Worm (Caenorhabditis elegans): ENCODE results near the gene ZC13.1.

The ZC13.1 gene

ce11 chrX:851421-851820 lies 25.6 kb upstream of the ZC13.1 start, which contains the start of gene igcm-1:
igcm-1 (minus strand) TSS chrX:851521.
- TF ChIP-seq lin-14 (GFP tag; optimal IDR thresholded peaks at IDR 0.05), result no peak
- TF ChIP-seq swsn-7 (tag; optimal IDR thresholded peaks at IDR 0.05), result no peak
- TF ChIP-seq isw-1 (GFP tag; IDR thresholded peaks at IDR 0.05), result no peak
- no peak for TF ChIP-seq nhr-19 (GFP tag; conservative IDR thresholded peaks at IDR 0.05)
- TF ChIP-seq nhr-90 (tag; optimal IDR thresholded peaks at IDR 0.05; ENCODE audit: poor library complexity), result no peak
- no peak for TF ChIP-seq nhr-47 (tag; optimal IDR thresholded peaks at IDR 0.05)
- no peak for TF ChIP-seq lin-15B (tag; optimal IDR thresholded peaks at IDR 0.05)
- TF ChIP-seq efl-3 (GFP tag; optimal IDR thresholded peaks at IDR 0.05), result no peak
- TF ChIP-seq F16B12.6 (tag; optimal IDR thresholded peaks at IDR 0.05), result no peak

ce11 chrX:852739-853268 lies 24.2 kb upstream of the ZC13.1 start:
- no peak for TF ChIP-seq egl-13 (tag; optimal IDR thresholded peaks at IDR 0.05)
- TF ChIP-seq sptf-1 (tag; optimal IDR thresholded peaks at IDR 0.05), result no peak
- no peak for TF ChIP-seq nhr-76 (tag; optimal IDR thresholded peaks at IDR 0.05)
- no peak for TF ChIP-seq pag-3 (tag; optimal IDR thresholded peaks at IDR 0.05; ENCODE audit: borderline replicate concordance, insufficient read depth)
- no peak for TF ChIP-seq unc-62 (GFP tag; optimal IDR thresholded peaks at IDR 0.05)
- no peak for TF ChIP-seq ceh-90 (tag; optimal IDR thresholded peaks at IDR 0.05)
- no peak for TF ChIP-seq dpl-1 (GFP tag; optimal IDR thresholded peaks at IDR 0.05)
- no peak for TF ChIP-seq rnt-1 (tag; optimal IDR thresholded peaks at IDR 0.05)
- TF ChIP-seq irx-1 (tag; optimal IDR thresholded peaks at IDR 0.05), result no peak
- no peak for TF ChIP-seq nhr-85 (tag)
- TF ChIP-seq alr-1 (tag; optimal IDR thresholded peaks at IDR 0.05; ENCODE audit: borderline replicate concordance), result no peak
- no peak for TF ChIP-seq nhr-237 (tag; optimal IDR thresholded peaks at IDR 0.05)
- TF ChIP-seq nhr-20 (tag; optimal IDR thresholded peaks at IDR 0.05), result no peak
- TF ChIP-seq blmp-1 (tag; optimal IDR thresholded peaks at IDR 0.05), result no peak
- TF ChIP-seq Y116A8C.19 (tag; optimal IDR thresholded peaks at IDR 0.05; ENCODE audit: borderline replicate concordance), result no peak
- no peak for TF ChIP-seq fos-1 (tag; optimal IDR thresholded peaks at IDR 0.05)
- no peak for TF ChIP-seq ces-1 (GFP tag; optimal IDR thresholded peaks at IDR 0.05)
- no peak for TF ChIP-seq hpl-2 (GFP tag; optimal IDR thresholded peaks at IDR 0.05)
- no peak for TF ChIP-seq pax-3 (tag; optimal IDR thresholded peaks at IDR 0.05)

- TF ChIP-seq ama-1 (optimal IDR thresholded peaks at IDR 0.05) (no peak), fkh-4 (tag; optimal IDR thresholded peaks at IDR 0.05; ENCODE audit: borderline replicate concordance) (no peak), fkh-8 (tag; optimal IDR thresholded peaks at IDR 0.05) (no peak), ztf-11 (tag; optimal IDR thresholded peaks at IDR 0.05) (no peak), nhr-28 (tag; optimal IDR thresholded peaks at IDR 0.05) (no peak), ces-1 (GFP tag; optimal IDR thresholded peaks at IDR 0.05) (no peak), sptf-1 (tag; optimal IDR thresholded peaks at IDR 0.05) (no peak), hlh-4 (tag; optimal IDR thresholded peaks at IDR 0.05) (no peak), nhr-76 (tag; optimal IDR thresholded peaks at IDR 0.05) (no peak), lin-13 (GFP tag; optimal IDR thresholded peaks at IDR 0.05) (no peak), ets-5 (GFP tag; IDR thresholded peaks at IDR 0.05) (no peak), dpl-1 (GFP tag; optimal IDR thresholded peaks at IDR 0.05) (no peak)
Measured at ce11 chrX:853604-854003, 23.4 kb upstream of the ZC13.1 start.

- no peak for TF ChIP-seq snu-23 (GFP tag; optimal IDR thresholded peaks at IDR 0.05)
- TF ChIP-seq elt-2 (tag; optimal IDR thresholded peaks at IDR 0.05), result no peak
- TF ChIP-seq ztf-11 (tag; optimal IDR thresholded peaks at IDR 0.05), result no peak
- TF ChIP-seq rnt-1 (tag; optimal IDR thresholded peaks at IDR 0.05), result no peak
- TF ChIP-seq lin-13 (GFP tag; optimal IDR thresholded peaks at IDR 0.05), result no peak
- no peak for TF ChIP-seq ceh-8 (GFP tag; optimal IDR thresholded peaks at IDR 0.05)
- TF ChIP-seq tlp-1 (tag; optimal IDR thresholded peaks at IDR 0.05), result no peak
- no peak for TF ChIP-seq nhr-19 (GFP tag; conservative IDR thresholded peaks at IDR 0.05)
- TF ChIP-seq lin-15B (tag; optimal IDR thresholded peaks at IDR 0.05), result no peak
- TF ChIP-seq lir-3 (tag; optimal IDR thresholded peaks at IDR 0.05; ENCODE audit: poor library complexity), result no peak
- TF ChIP-seq fkh-10 (GFP tag; optimal IDR thresholded peaks at IDR 0.05), result no peak
- TF ChIP-seq lin-39 (tag; optimal IDR thresholded peaks at IDR 0.05), result no peak
- no peak for TF ChIP-seq zag-1 (tag; optimal IDR thresholded peaks at IDR 0.05)
- no peak for TF ChIP-seq nhr-47 (tag; optimal IDR thresholded peaks at IDR 0.05)
- no peak for TF ChIP-seq elt-3 (tag; optimal IDR thresholded peaks at IDR 0.05)
- no peak for TF ChIP-seq ceh-90 (tag; optimal IDR thresholded peaks at IDR 0.05)
- TF ChIP-seq lin-14 (GFP tag; optimal IDR thresholded peaks at IDR 0.05), result no peak
- TF ChIP-seq aha-1 (tag; optimal IDR thresholded peaks at IDR 0.05), result no peak
Measured at ce11 chrX:857658-858057, 19.4 kb upstream of the ZC13.1 start.

Data from whole organism, L1 larva.